Fruit fly (Drosophila melanogaster): ENCODE results near the gene Sps2.

DNA sequence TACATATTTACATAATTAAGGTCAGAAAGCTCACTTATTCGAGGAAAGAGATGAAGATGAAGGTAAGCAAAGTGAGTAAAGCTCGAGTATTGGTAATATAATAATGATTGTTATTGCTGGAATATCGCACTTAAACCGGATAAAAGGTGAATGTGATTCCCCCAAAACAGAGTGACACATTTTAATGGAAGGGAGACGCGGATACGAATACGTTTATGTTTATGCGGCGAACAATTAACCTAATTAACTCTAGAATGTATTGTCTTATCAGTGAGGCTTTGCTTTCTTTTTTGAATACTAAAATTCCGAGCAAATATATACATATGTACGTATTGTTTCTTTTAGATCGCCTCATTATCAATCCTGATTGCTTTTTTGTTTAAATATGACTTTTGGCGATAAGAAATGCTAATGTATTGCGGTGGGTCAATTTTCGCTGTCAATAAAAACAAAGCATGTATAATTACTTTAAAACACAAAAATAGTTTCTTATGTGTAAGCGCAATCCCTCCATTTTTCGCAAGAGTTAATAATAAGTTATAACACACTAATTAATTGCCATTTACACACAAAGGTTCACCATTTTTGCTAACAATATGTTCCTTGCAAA, 36.8 kb upstream of the Sps2 start:
- no peak for TF ChIP-seq Sin3A (optimal IDR thresholded peaks at IDR 0.05)
- TF ChIP-seq psq (optimal IDR thresholded peaks at IDR 0.05), result no peak
- TF ChIP-seq h (optimal IDR thresholded peaks at IDR 0.05), result no peak
